Fruit fly (Drosophila melanogaster) whole organism, embryonic: ENCODE data around the gene Pep.

ENCODE experiments used
- Ada2b ChIP-seq: fragments of 200-800 bp; sonication (Bioruptor generic); IDR thresholded peaks from 2 replicates; pipeline ENCODE4 v1.3.6; 2022; ENCODE audit warnings: missing biosample characterization, missing genetic modification characterization
- Asciz ChIP-seq: fragments of 200-800 bp; sonication (Bioruptor generic); optimal IDR thresholded peaks from 2 replicates; lab custom pipeline; 2017; ENCODE audit warnings: missing biosample characterization, mild to moderate bottlenecking, missing genetic modification characterization, missing genetic modification reagents
- Atf3 ChIP-seq: fragments of 200-800 bp; sonication (Bioruptor generic); optimal IDR thresholded peaks from 3 replicates; lab custom pipeline; 2016; ENCODE audit warnings: missing biosample characterization, missing genetic modification characterization
- CG10979 ChIP-seq: fragments of 200-800 bp; sonication (Bioruptor generic); optimal IDR thresholded peaks from 2 replicates; lab custom pipeline; 2018; ENCODE audit warnings: missing biosample characterization, mild to moderate bottlenecking, missing genetic modification characterization, moderate library complexity
- CG11560 ChIP-seq: fragments of 200-800 bp; sonication (Bioruptor generic); IDR thresholded peaks from 3 replicates; pipeline ENCODE4 v1.3.6; 2022; ENCODE audit warnings: missing biosample characterization, missing genetic modification characterization
- CG12155 ChIP-seq: fragments of 200-800 bp; sonication (Bioruptor generic); optimal IDR thresholded peaks from 3 replicates; lab custom pipeline; 2016; ENCODE audit warnings: missing biosample characterization, missing genetic modification characterization
- CG12769 ChIP-seq: fragments of 200-800 bp; sonication (Bioruptor generic); optimal IDR thresholded peaks from 2 replicates; lab custom pipeline; 2019; ENCODE audit warnings: missing biosample characterization, mild to moderate bottlenecking, missing genetic modification characterization, moderate library complexity
- CG16813 ChIP-seq: fragments of 200-800 bp; sonication (Bioruptor generic); IDR thresholded peaks from 3 replicates; pipeline ENCODE4 v1.3.6; 2022; ENCODE audit warnings: missing biosample characterization, missing genetic modification characterization; ENCODE audit not compliant: partially characterized antibody
- CG17802 ChIP-seq: fragments of 200-800 bp; sonication (Bioruptor generic); optimal IDR thresholded peaks from 2 replicates; lab custom pipeline; 2018; ENCODE audit warnings: missing biosample characterization, mild to moderate bottlenecking, missing genetic modification characterization, moderate library complexity
- CG18599 ChIP-seq: fragments of 200-800 bp; sonication (Bioruptor generic); optimal IDR thresholded peaks from 3 replicates; lab custom pipeline; 2017; ENCODE audit warnings: missing biosample characterization, missing genetic modification characterization, mild to moderate bottlenecking, moderate library complexity, missing genetic modification reagents
- CG18764 ChIP-seq: fragments of 200-800 bp; sonication (Bioruptor generic); optimal IDR thresholded peaks from 3 replicates; lab custom pipeline; 2016; ENCODE audit warnings: missing biosample characterization, missing genetic modification characterization
- CG2712 ChIP-seq: fragments of 200-800 bp; optimal IDR thresholded peaks from 3 replicates; lab custom pipeline; 2019; ENCODE audit warnings: missing biosample characterization, mild to moderate bottlenecking, missing genetic modification characterization, moderate library complexity
- CG30020 ChIP-seq: fragments of 200-800 bp; optimal IDR thresholded peaks from 2 replicates; lab custom pipeline; 2019; ENCODE audit warnings: missing biosample characterization, mild to moderate bottlenecking, missing genetic modification characterization, moderate library complexity
- CG4730 ChIP-seq: fragments of 200-800 bp; sonication (Bioruptor generic); IDR thresholded peaks from 2 replicates; pipeline ENCODE4 v1.3.6; 2022; ENCODE audit warnings: missing biosample characterization, missing genetic modification characterization
- CHES-1-like ChIP-seq: fragments of 200-800 bp; sonication (Bioruptor generic); optimal IDR thresholded peaks from 2 replicates; lab custom pipeline; 2016; ENCODE audit warnings: missing biosample characterization, missing genetic modification characterization
- D19B ChIP-seq: fragments of 200-800 bp; sonication (Bioruptor generic); optimal IDR thresholded peaks from 2 replicates; lab custom pipeline; 2017; ENCODE audit warnings: missing biosample characterization, mild to moderate bottlenecking, missing genetic modification characterization
- E2f1 ChIP-seq: fragments of 200-800 bp; sonication (Bioruptor generic); IDR thresholded peaks from 2 replicates; pipeline ENCODE4 v1.3.6; 2022; ENCODE audit warnings: missing biosample characterization, missing genetic modification characterization
- HLHmδ ChIP-seq: fragments of 200-800 bp; sonication (Bioruptor generic); optimal IDR thresholded peaks from 2 replicates; lab custom pipeline; 2018; ENCODE audit warnings: missing biosample characterization, mild to moderate bottlenecking, missing genetic modification characterization, moderate library complexity
- Lhr ChIP-seq: fragments of 200-800 bp; sonication (Bioruptor generic); optimal IDR thresholded peaks from 3 replicates; lab custom pipeline; 2017; ENCODE audit warnings: mild to moderate bottlenecking, missing biosample characterization, missing genetic modification reagents, missing genetic modification characterization
- Myb ChIP-seq: fragments of 200-800 bp; sonication (Bioruptor generic); optimal IDR thresholded peaks from 2 replicates; lab custom pipeline; 2016; ENCODE audit warnings: missing biosample characterization, missing genetic modification characterization
- Rfx ChIP-seq: fragments of 200-800 bp; sonication (Bioruptor generic); IDR thresholded peaks from 2 replicates; pipeline ENCODE4 v1.3.6; 2022; ENCODE audit warnings: missing biosample characterization, missing genetic modification characterization
- Sox100B ChIP-seq: fragments of 200-800 bp; sonication (Bioruptor generic); optimal IDR thresholded peaks from 3 replicates; lab custom pipeline; 2018; ENCODE audit warnings: missing biosample characterization, mild to moderate bottlenecking, missing genetic modification characterization
- Sry-δ ChIP-seq: fragments of 200-800 bp; sonication (Bioruptor generic); optimal IDR thresholded peaks from 2 replicates; lab custom pipeline; 2016; ENCODE audit warnings: missing biosample characterization, missing genetic modification characterization
- Usf ChIP-seq: fragments of 200-800 bp; sonication (Bioruptor generic); optimal IDR thresholded peaks from 2 replicates; lab custom pipeline; 2017; ENCODE audit warnings: missing genotype, missing biosample characterization, missing genetic modification characterization
- aop ChIP-seq: fragments of 200-800 bp; sonication (Bioruptor generic); IDR thresholded peaks from 2 replicates; pipeline ENCODE4 v1.3.6; 2022; ENCODE audit warnings: missing biosample characterization, missing genetic modification characterization
- ara ChIP-seq: fragments of 200-800 bp; sonication (Bioruptor generic); IDR thresholded peaks from 2 replicates; pipeline ENCODE4 v1.3.6; 2022; ENCODE audit warnings: missing biosample characterization, missing genetic modification characterization
- cato ChIP-seq: fragments of 200-800 bp; sonication (Bioruptor generic); optimal IDR thresholded peaks from 2 replicates; lab custom pipeline; 2016; ENCODE audit warnings: missing biosample characterization, missing genetic modification characterization, borderline replicate concordance
- crp ChIP-seq, 2 experiments: fragments of 200-800 bp; sonication (Bioruptor generic); optimal IDR thresholded peaks; 2 replicates in 1 of 2; 3 replicates in 1 of 2; lab custom pipeline; 2017; ENCODE audit warnings: missing biosample characterization in 2 of 2, missing genetic modification characterization in 2 of 2, mild to moderate bottlenecking in 1 of 2, moderate library complexity in 1 of 2
- dimm ChIP-seq: fragments of 200-800 bp; sonication (Bioruptor generic); IDR thresholded peaks from 2 replicates; pipeline ENCODE4 v1.3.6; 2022; ENCODE audit warnings: missing biosample characterization, missing genetic modification characterization
- emc ChIP-seq: fragments of 200-800 bp; sonication (Bioruptor generic); optimal IDR thresholded peaks from 2 replicates; lab custom pipeline; 2016; ENCODE audit warnings: missing biosample characterization, missing genetic modification characterization
- esg ChIP-seq: fragments of 200-800 bp; sonication (Bioruptor generic); conservative IDR thresholded peaks from 2 replicates; pipeline ENCODE4 v1.3.6; 2022; ENCODE audit warnings: missing biosample characterization, missing genetic modification characterization
- gfzf ChIP-seq: fragments of 200-800 bp; sonication (Bioruptor generic); optimal IDR thresholded peaks from 2 replicates; lab custom pipeline; 2016; ENCODE audit warnings: missing biosample characterization, mild to moderate bottlenecking, missing genetic modification characterization, moderate library complexity
- kah ChIP-seq: fragments of 200-800 bp; sonication (Bioruptor generic); optimal IDR thresholded peaks from 2 replicates; lab custom pipeline; 2018; ENCODE audit warnings: missing biosample characterization, mild to moderate bottlenecking, missing genetic modification characterization
- luna ChIP-seq: fragments of 200-800 bp; sonication (Bioruptor generic); optimal IDR thresholded peaks from 2 replicates; lab custom pipeline; 2016; ENCODE audit warnings: missing biosample characterization, missing genetic modification characterization
- nerfin-2 ChIP-seq: fragments of 200-800 bp; sonication (Bioruptor generic); IDR thresholded peaks from 2 replicates; pipeline ENCODE4 v1.3.6; 2022; ENCODE audit warnings: missing biosample characterization, missing genetic modification characterization; ENCODE audit not compliant: partially characterized antibody
- odd ChIP-seq: fragments of 200-800 bp; sonication (Bioruptor generic); optimal IDR thresholded peaks from 2 replicates; lab custom pipeline; 2017; ENCODE audit warnings: missing biosample characterization, mild to moderate bottlenecking, missing genetic modification characterization
- pan ChIP-seq, 4 experiments: fragments of >200 bp in 3 of 4; fragments of 200-800 bp in 1 of 4; sonication (Bioruptor generic) in 1 of 4; optimal IDR thresholded peaks in 3 of 4; IDR thresholded peaks in 1 of 4; 2 replicates each; pipeline versions ENCODE4 v1.3.6 to Lab custom; 2017 to 2022; ENCODE audit warnings: missing biosample characterization in 2 of 4, missing genetic modification characterization in 2 of 4, mixed read lengths in 1 of 4
- pzg ChIP-seq: fragments of 200-800 bp; sonication (Bioruptor generic); optimal IDR thresholded peaks from 3 replicates; lab custom pipeline; 2018; ENCODE audit warnings: missing biosample characterization, mild to moderate bottlenecking, missing genetic modification characterization, moderate library complexity
- ranshi ChIP-seq: fragments of 200-800 bp; sonication (Bioruptor generic); IDR thresholded peaks from 2 replicates; pipeline ENCODE4 v1.3.6; 2022; ENCODE audit warnings: missing biosample characterization, missing genetic modification characterization
- ro ChIP-seq: fragments of 200-800 bp; sonication (Bioruptor generic); IDR thresholded peaks from 2 replicates; pipeline ENCODE4 v1.3.6; 2022; ENCODE audit warnings: missing biosample characterization, missing genetic modification characterization
- sd ChIP-seq: fragments of 200-800 bp; sonication (Bioruptor generic); optimal IDR thresholded peaks from 3 replicates; lab custom pipeline; 2018; ENCODE audit warnings: missing biosample characterization, mild to moderate bottlenecking, missing genetic modification characterization, moderate library complexity
- sens-2 ChIP-seq: fragments of 200-800 bp; sonication (Bioruptor generic); IDR thresholded peaks from 2 replicates; pipeline ENCODE4 v1.3.6; 2022; ENCODE audit warnings: missing biosample characterization, missing genetic modification characterization
- sisA ChIP-seq: fragments of 200-800 bp; sonication (Bioruptor generic); IDR thresholded peaks from 2 replicates; pipeline ENCODE4 v1.3.6; 2022; ENCODE audit warnings: missing biosample characterization, missing genetic modification characterization
- sug ChIP-seq: fragments of 200-800 bp; optimal IDR thresholded peaks from 2 replicates; lab custom pipeline; 2019; ENCODE audit warnings: missing biosample characterization, mild to moderate bottlenecking, missing genetic modification characterization, moderate library complexity
- tap ChIP-seq: fragments of 200-800 bp; optimal IDR thresholded peaks from 3 replicates; lab custom pipeline; 2019; ENCODE audit warnings: missing biosample characterization, mild to moderate bottlenecking, missing genetic modification characterization, moderate library complexity
- tll ChIP-seq, 2 experiments: fragments of 200-800 bp in 1 of 2; fragments of >200 bp in 1 of 2; sonication (Bioruptor generic) in 1 of 2; optimal IDR thresholded peaks; 2 replicates each; lab custom pipeline; 2017 to 2019; ENCODE audit warnings: missing biosample characterization in 2 of 2, missing genetic modification characterization in 2 of 2, mild to moderate bottlenecking in 1 of 2, moderate library complexity in 1 of 2
- trh ChIP-seq: fragments of 200-800 bp; sonication (Bioruptor generic); optimal IDR thresholded peaks from 2 replicates; lab custom pipeline; 2016; ENCODE audit warnings: missing biosample characterization, missing genetic modification characterization
- vfl ChIP-seq: fragments of 200-800 bp; sonication (Bioruptor generic); optimal IDR thresholded peaks from 2 replicates; lab custom pipeline; 2016; ENCODE audit warnings: missing biosample characterization, missing genetic modification characterization
- yki ChIP-seq: fragments of >200 bp; optimal IDR thresholded peaks from 3 replicates; lab custom pipeline; 2018

Pep gene

dm6 chr3L:17590455-17591216 is 54.2 kb downstream of the Pep start (continued):
- TF ChIP-seq cato (GFP tag; lab: Kevin White, UChicago): no peak
- TF ChIP-seq HLHmδ (GFP tag; lab: Kevin White, UChicago): no peak
- no peak for TF ChIP-seq Sox100B (GFP tag; lab: Kevin White, UChicago)
- TF ChIP-seq nerfin-2 (GFP tag; lab: Robert Waterston, UW): no peak
- TF ChIP-seq sisA (GFP tag; lab: Robert Waterston, UW): no peak
- TF ChIP-seq CG18599: no peak
- no peak for TF ChIP-seq Usf
- no peak for TF ChIP-seq Asciz (GFP tag; lab: Kevin White, UChicago)
- TF ChIP-seq CG16813 (GFP tag; lab: Robert Waterston, UW): no peak
- no peak for TF ChIP-seq CG18764 (GFP tag; lab: Kevin White, UChicago)
- no peak for TF ChIP-seq emc (GFP tag; lab: Kevin White, UChicago)
- no peak for TF ChIP-seq Rfx (GFP tag; lab: Robert Waterston, UW)
- no peak for TF ChIP-seq Ada2b (GFP tag; lab: Robert Waterston, UW)
- no peak for TF ChIP-seq vfl (GFP tag; lab: Kevin White, UChicago)
- no peak for TF ChIP-seq D19B (GFP tag; lab: Kevin White, UChicago)
- peak; percentile 27 for TF ChIP-seq CG12769 (tag; lab: Kevin White, UChicago)
- TF ChIP-seq crp (GFP tag; optimal IDR thresholded peaks at IDR 0.05; lab: Kevin White, UChicago): no peak
- no peak for TF ChIP-seq ro
- TF ChIP-seq gfzf (GFP tag; lab: Kevin White, UChicago): no peak
- no peak for TF ChIP-seq Myb
- no peak for TF ChIP-seq CG4730 (GFP tag; lab: Robert Waterston, UW)
- TF ChIP-seq trh (GFP tag; lab: Kevin White, UChicago): no peak
- peak; percentile 15 for TF ChIP-seq sug (tag; lab: Kevin White, UChicago)
- TF ChIP-seq odd (GFP tag; lab: Kevin White, UChicago): no peak
- TF ChIP-seq CG12155 (GFP tag; lab: Kevin White, UChicago): peak; percentile 37
- no peak for TF ChIP-seq esg
- TF ChIP-seq Lhr: no peak
- TF ChIP-seq aop (GFP tag; lab: Robert Waterston, UW): no peak
- no peak for TF ChIP-seq tll (GFP tag; optimal IDR thresholded peaks at IDR 0.05; lab: Kevin White, UChicago)
- no peak for TF ChIP-seq kah (GFP tag; lab: Kevin White, UChicago)
- no peak for TF ChIP-seq Sry-δ (GFP tag; lab: Kevin White, UChicago)
- no peak for TF ChIP-seq sens-2
- no peak for TF ChIP-seq ranshi
- no peak for TF ChIP-seq CG30020 (tag; lab: Kevin White, UChicago)
- no peak for TF ChIP-seq luna (GFP tag; lab: Kevin White, UChicago)
- TF ChIP-seq pzg (GFP tag; lab: Kevin White, UChicago): no peak
- TF ChIP-seq ara (GFP tag; lab: Robert Waterston, UW): no peak
- TF ChIP-seq CG10979 (tag; lab: Kevin White, UChicago): no peak
- no peak for TF ChIP-seq Atf3 (GFP tag; lab: Kevin White, UChicago)
- no peak for TF ChIP-seq pan (optimal IDR thresholded peaks at IDR 0.05; lab: Kevin White, UChicago)
- TF ChIP-seq pan (GFP tag; optimal IDR thresholded peaks at IDR 0.05 in 1 of 2, IDR thresholded peaks at IDR 0.05 in 1 of 2): no peak
- TF ChIP-seq sd (tag; lab: Kevin White, UChicago): peak; percentile 96
- TF ChIP-seq CG11560 (tag; lab: Robert Waterston, UW): no peak
- no peak for TF ChIP-seq CG2712 (tag; lab: Kevin White, UChicago)
- no peak for TF ChIP-seq yki (lab: Kevin White, UChicago)
- TF ChIP-seq E2f1 (GFP tag; lab: Robert Waterston, UW): no peak
- no peak for TF ChIP-seq dimm (GFP tag; lab: Robert Waterston, UW)
- no peak for TF ChIP-seq CHES-1-like (GFP tag; lab: Kevin White, UChicago)
- TF ChIP-seq tap: no peak
- peak; percentile 18 for TF ChIP-seq CG17802
